Fruit fly (Drosophila melanogaster) whole organism: ENCODE results near the gene CG14270.

ENCODE experiments used
- CG8478 ChIP-seq: fragments of >200 bp; optimal IDR thresholded peaks from 2 replicates; lab custom pipeline; 2018; ENCODE audit warnings: inconsistent platforms
- Dll ChIP-seq: fragments of >200 bp; optimal IDR thresholded peaks from 2 replicates; lab custom pipeline; 2017
- EcR ChIP-seq, 2 experiments: fragments of >200 bp; optimal IDR thresholded peaks; 2 replicates each; lab custom pipeline; 2017; ENCODE audit warnings: missing biosample characterization in 2 of 2, missing genetic modification characterization in 2 of 2, missing genetic modification reagents in 2 of 2
- pan ChIP-seq: fragments of >200 bp; optimal IDR thresholded peaks from 2 replicates; lab custom pipeline; 2017

dm6 chrX:3482119-3483014 lies 2.8 kb downstream of the CG14270 start, which contains the start of the genes CG10804 and CG10802:
- TF ChIP-seq CG8478 (no peak), pan (no peak), EcR (GFP tag; optimal IDR thresholded peaks at IDR 0.05; lab: Kevin White, UChicago) (no peak), Dll (lab: Kevin White, UChicago) (no peak)
